Fruit fly (Drosophila melanogaster) whole organism, embryonic: ENCODE measurements around the gene pyd.

Source experiments
- Adf1 ChIP-seq: fragments of 200-800 bp; sonication (Bioruptor generic); IDR thresholded peaks from 2 replicates; pipeline ENCODE4 v1.3.6; 2022; ENCODE audit warnings: missing biosample characterization, missing genetic modification characterization
- Aef1 ChIP-seq: fragments of 200-800 bp; sonication (Bioruptor generic); IDR thresholded peaks from 3 replicates; pipeline ENCODE4 v1.3.6; 2022; ENCODE audit warnings: missing biosample characterization, missing genetic modification characterization
- Antp ChIP-seq: fragments of 200-800 bp; sonication (Bioruptor generic); optimal IDR thresholded peaks from 3 replicates; lab custom pipeline; 2016; ENCODE audit warnings: missing biosample characterization, missing genetic modification characterization
- CG10147 ChIP-seq: fragments of 200-800 bp; sonication (Bioruptor generic); optimal IDR thresholded peaks from 2 replicates; lab custom pipeline; 2019; ENCODE audit warnings: missing biosample characterization, mild to moderate bottlenecking, missing genetic modification characterization, moderate library complexity
- CG10366 ChIP-seq: fragments of 200-800 bp; sonication (Bioruptor generic); IDR thresholded peaks from 2 replicates; pipeline ENCODE4 v1.3.6; 2022; ENCODE audit warnings: missing biosample characterization, missing genetic modification characterization
- CG10654 ChIP-seq: fragments of 200-800 bp; sonication (Bioruptor generic); optimal IDR thresholded peaks from 2 replicates; lab custom pipeline; 2016; ENCODE audit warnings: missing biosample characterization, missing genetic modification characterization
- CG11085 ChIP-seq: fragments of 200-800 bp; sonication (Bioruptor generic); IDR thresholded peaks from 2 replicates; pipeline ENCODE4 v1.3.6; 2022; ENCODE audit warnings: missing biosample characterization, missing genetic modification characterization
- CG11504 ChIP-seq: fragments of 200-800 bp; sonication (Bioruptor generic); optimal IDR thresholded peaks from 3 replicates; lab custom pipeline; 2019; ENCODE audit warnings: missing biosample characterization, mild to moderate bottlenecking, missing genetic modification characterization, moderate library complexity
- CG11696 ChIP-seq: fragments of 200-800 bp; sonication (Bioruptor generic); IDR thresholded peaks from 2 replicates; pipeline ENCODE4 v1.3.6; 2022; ENCODE audit warnings: missing biosample characterization, missing genetic modification characterization
- CG12104 ChIP-seq: fragments of 200-800 bp; sonication (Bioruptor generic); optimal IDR thresholded peaks from 3 replicates; lab custom pipeline; 2016; ENCODE audit warnings: missing biosample characterization, missing genetic modification characterization
- CG12155 ChIP-seq: fragments of 200-800 bp; sonication (Bioruptor generic); optimal IDR thresholded peaks from 3 replicates; lab custom pipeline; 2016; ENCODE audit warnings: missing biosample characterization, missing genetic modification characterization
- CG13894 ChIP-seq: fragments of 200-800 bp; sonication (Bioruptor generic); optimal IDR thresholded peaks from 3 replicates; lab custom pipeline; 2018; ENCODE audit warnings: missing biosample characterization, mild to moderate bottlenecking, missing genetic modification characterization, moderate library complexity
- CG16815 ChIP-seq: fragments of 200-800 bp; sonication (Bioruptor generic); optimal IDR thresholded peaks from 3 replicates; lab custom pipeline; 2017; ENCODE audit warnings: missing biosample characterization, mild to moderate bottlenecking, missing genetic modification characterization
- CG17568 ChIP-seq: fragments of 200-800 bp; sonication (Bioruptor generic); optimal IDR thresholded peaks from 2 replicates; lab custom pipeline; 2018; ENCODE audit warnings: missing biosample characterization, mild to moderate bottlenecking, missing genetic modification characterization, moderate library complexity
- CG18262 ChIP-seq: fragments of 200-800 bp; optimal IDR thresholded peaks from 3 replicates; lab custom pipeline; 2019; ENCODE audit warnings: missing biosample characterization, mild to moderate bottlenecking, missing genetic modification characterization, moderate library complexity
- CG18619 ChIP-seq: fragments of 200-800 bp; sonication (Bioruptor generic); optimal IDR thresholded peaks from 3 replicates; lab custom pipeline; 2017; ENCODE audit warnings: missing biosample characterization, mild to moderate bottlenecking, missing genetic modification characterization
- CG2678 ChIP-seq: fragments of 200-800 bp; sonication (Bioruptor generic); optimal IDR thresholded peaks from 3 replicates; lab custom pipeline; 2019; ENCODE audit warnings: missing biosample characterization, mild to moderate bottlenecking, missing genetic modification characterization, moderate library complexity
- CG30403 ChIP-seq: fragments of 200-800 bp; sonication (Bioruptor generic); optimal IDR thresholded peaks from 3 replicates; lab custom pipeline; 2016; ENCODE audit warnings: missing biosample characterization, missing genetic modification characterization
- CG3281 ChIP-seq: fragments of 200-800 bp; sonication (Bioruptor generic); optimal IDR thresholded peaks from 3 replicates; lab custom pipeline; 2017; ENCODE audit warnings: missing biosample characterization, mild to moderate bottlenecking, missing genetic modification characterization
- CG3726 ChIP-seq: fragments of 200-800 bp; sonication (Bioruptor generic); IDR thresholded peaks from 3 replicates; pipeline ENCODE4, ENCODE4 v1.3.6; 2022; ENCODE audit warnings: missing biosample characterization, missing genetic modification characterization
- CG4707 ChIP-seq: fragments of 200-800 bp; sonication (Bioruptor generic); optimal IDR thresholded peaks from 2 replicates; lab custom pipeline; 2018; ENCODE audit warnings: missing biosample characterization, mild to moderate bottlenecking, missing genetic modification characterization, moderate library complexity
- CG7786 ChIP-seq: fragments of 200-800 bp; sonication (Bioruptor generic); optimal IDR thresholded peaks from 2 replicates; lab custom pipeline; 2016; ENCODE audit warnings: missing biosample characterization, missing genetic modification characterization
- CG7987 ChIP-seq: fragments of 200-800 bp; sonication (Bioruptor generic); optimal IDR thresholded peaks from 2 replicates; lab custom pipeline; 2018; ENCODE audit warnings: missing biosample characterization, mild to moderate bottlenecking, missing genetic modification characterization, moderate library complexity
- CG8089 ChIP-seq: fragments of 200-800 bp; sonication (Bioruptor generic); optimal IDR thresholded peaks from 3 replicates; lab custom pipeline; 2016; ENCODE audit warnings: missing biosample characterization, missing genetic modification characterization
- CrebB ChIP-seq: fragments of 200-800 bp; sonication (Bioruptor generic); optimal IDR thresholded peaks from 3 replicates; lab custom pipeline; 2018; ENCODE audit warnings: missing biosample characterization, mild to moderate bottlenecking, missing genetic modification characterization
- Doc3 ChIP-seq: fragments of 200-800 bp; sonication (Bioruptor generic); IDR thresholded peaks from 3 replicates; pipeline ENCODE4 v1.3.6; 2022; ENCODE audit warnings: missing biosample characterization, missing genetic modification characterization; ENCODE audit not compliant: partially characterized antibody
- Gug ChIP-seq: fragments of 200-800 bp; sonication (Bioruptor generic); IDR thresholded peaks from 4 replicates; pipeline ENCODE4 v1.3.6; 2022; ENCODE audit warnings: missing biosample characterization, missing genetic modification characterization
- Hr78 ChIP-seq, 2 experiments: fragments of 200-800 bp in 1 of 2; fragments of >200 bp in 1 of 2; sonication (Bioruptor generic) in 1 of 2; optimal IDR thresholded peaks; 2 replicates each; lab custom pipeline; 2017 to 2019; ENCODE audit warnings: missing biosample characterization in 2 of 2, missing genetic modification characterization in 2 of 2, mild to moderate bottlenecking in 1 of 2, moderate library complexity in 1 of 2
- MBD-R2 ChIP-seq: fragments of 200-800 bp; sonication (Bioruptor generic); IDR thresholded peaks from 2 replicates; pipeline ENCODE4 v1.3.6; 2022; ENCODE audit warnings: missing biosample characterization, missing genetic modification characterization
- NFAT ChIP-seq: fragments of 200-800 bp; sonication (Bioruptor generic); IDR thresholded peaks from 2 replicates; pipeline ENCODE4 v1.3.6; 2022; ENCODE audit warnings: missing biosample characterization, missing genetic modification characterization
- Poxn ChIP-seq: fragments of 200-800 bp; sonication (Bioruptor generic); IDR thresholded peaks from 2 replicates; pipeline ENCODE4 v1.3.6; 2022; ENCODE audit warnings: missing biosample characterization, missing genetic modification characterization
- Xrp1 ChIP-seq: fragments of 200-800 bp; sonication (Bioruptor generic); IDR thresholded peaks from 2 replicates; pipeline ENCODE4 v1.3.6; 2022; ENCODE audit warnings: missing biosample characterization, missing genetic modification characterization
- YL-1 ChIP-seq: fragments of 200-800 bp; sonication (Bioruptor generic); optimal IDR thresholded peaks from 3 replicates; lab custom pipeline; 2017; ENCODE audit warnings: missing biosample characterization, mild to moderate bottlenecking, missing genetic modification characterization
- ap ChIP-seq: fragments of 200-800 bp; sonication (Bioruptor generic); IDR thresholded peaks from 2 replicates; pipeline ENCODE4 v1.3.6; 2022; ENCODE audit warnings: missing biosample characterization, missing genetic modification characterization
- btn ChIP-seq: fragments of 200-800 bp; sonication (Bioruptor generic); optimal IDR thresholded peaks from 2 replicates; lab custom pipeline; 2016; ENCODE audit warnings: missing biosample characterization, missing genetic modification characterization
- cato ChIP-seq: fragments of 200-800 bp; sonication (Bioruptor generic); optimal IDR thresholded peaks from 2 replicates; lab custom pipeline; 2016; ENCODE audit warnings: missing biosample characterization, missing genetic modification characterization, borderline replicate concordance
- da ChIP-seq: fragments of 200-800 bp; sonication (Bioruptor generic); optimal IDR thresholded peaks from 2 replicates; lab custom pipeline; 2016; ENCODE audit warnings: missing biosample characterization, missing genetic modification characterization
- dan ChIP-seq: fragments of 200-800 bp; sonication (Bioruptor generic); IDR thresholded peaks from 2 replicates; pipeline ENCODE4 v1.3.6; 2022; ENCODE audit warnings: missing biosample characterization, missing genetic modification characterization
- dysf ChIP-seq: fragments of 200-800 bp; sonication (Bioruptor generic); IDR thresholded peaks from 3 replicates; pipeline ENCODE4 v1.3.6; 2022; ENCODE audit warnings: missing biosample characterization, missing genetic modification characterization
- gem ChIP-seq: fragments of 200-800 bp; sonication (Bioruptor generic); optimal IDR thresholded peaks from 2 replicates; lab custom pipeline; 2019; ENCODE audit warnings: missing biosample characterization, mild to moderate bottlenecking, missing genetic modification characterization, moderate library complexity
- grn ChIP-seq: fragments of 200-800 bp; sonication (Bioruptor generic); optimal IDR thresholded peaks from 3 replicates; lab custom pipeline; 2017; ENCODE audit warnings: missing biosample characterization, missing genetic modification characterization
- lov ChIP-seq, 2 experiments: fragments of 200-800 bp in 1 of 2; fragments of >200 bp in 1 of 2; sonication (Bioruptor generic) in 1 of 2; IDR thresholded peaks in 1 of 2; optimal IDR thresholded peaks in 1 of 2; 2 replicates in 1 of 2; 3 replicates in 1 of 2; pipeline versions ENCODE4 v1.3.6 to Lab custom; 2017 to 2022; ENCODE audit warnings: missing biosample characterization in 1 of 2, missing genetic modification characterization in 1 of 2
- nerfin-1 ChIP-seq: fragments of 200-800 bp; sonication (Bioruptor generic); optimal IDR thresholded peaks from 3 replicates; lab custom pipeline; 2019; ENCODE audit warnings: missing biosample characterization, mild to moderate bottlenecking, missing genetic modification characterization, moderate library complexity
- pnt ChIP-seq: fragments of 200-800 bp; sonication (Bioruptor generic); optimal IDR thresholded peaks from 3 replicates; lab custom pipeline; 2016; ENCODE audit warnings: missing biosample characterization, missing genetic modification characterization
- ranshi ChIP-seq: fragments of 200-800 bp; sonication (Bioruptor generic); IDR thresholded peaks from 2 replicates; pipeline ENCODE4 v1.3.6; 2022; ENCODE audit warnings: missing biosample characterization, missing genetic modification characterization
- schlank ChIP-seq: fragments of 200-800 bp; sonication (Bioruptor generic); optimal IDR thresholded peaks from 2 replicates; lab custom pipeline; 2018; ENCODE audit warnings: missing biosample characterization, mild to moderate bottlenecking, missing genetic modification characterization
- stc ChIP-seq: fragments of 200-800 bp; sonication (Bioruptor generic); IDR thresholded peaks from 2 replicates; pipeline ENCODE4 v1.3.6; 2022; ENCODE audit warnings: missing biosample characterization, missing genetic modification characterization
- unpg ChIP-seq: fragments of 200-800 bp; sonication (Bioruptor generic); optimal IDR thresholded peaks from 3 replicates; lab custom pipeline; 2018; ENCODE audit warnings: missing biosample characterization, mild to moderate bottlenecking, missing genetic modification characterization, moderate library complexity
- zen2 ChIP-seq: fragments of 200-800 bp; sonication (Bioruptor generic); IDR thresholded peaks from 3 replicates; pipeline ENCODE4 v1.3.6; 2022; ENCODE audit warnings: missing biosample characterization, missing genetic modification characterization; ENCODE audit not compliant: partially characterized antibody

The pyd gene

dm6 chr3R:8867325-8868104, 64.2 kb downstream of the pyd start (continued):
- peak; percentile 54 for TF ChIP-seq CG10147 (GFP tag; lab: Kevin White, UChicago)
- peak; percentile 47 for TF ChIP-seq CG3281 (GFP tag; lab: Kevin White, UChicago)
- no peak for TF ChIP-seq lov (optimal IDR thresholded peaks at IDR 0.05; lab: Kevin White, UChicago)
- no peak for TF ChIP-seq lov (GFP tag; IDR thresholded peaks at IDR 0.05; lab: Robert Waterston, UW)
- TF ChIP-seq CG11504: peak; percentile 82
- 0 out of 2 replicates have a peak, but pooled peaks have one; percentile 11 for TF ChIP-seq ap
- no peak for TF ChIP-seq CG17568
- TF ChIP-seq pnt (GFP tag; lab: Kevin White, UChicago): no peak
- TF ChIP-seq CG11085 (GFP tag; lab: Robert Waterston, UW): no peak
- no peak for TF ChIP-seq Antp (GFP tag; lab: Kevin White, UChicago)
- no peak for TF ChIP-seq schlank (tag; lab: Kevin White, UChicago)
- 0 out of 3 replicates have a peak, but pooled peaks have one; percentile 25 for TF ChIP-seq Aef1 (GFP tag; lab: Robert Waterston, UW)
- TF ChIP-seq stc (GFP tag; lab: Robert Waterston, UW): no peak
- TF ChIP-seq Hr78 (GFP tag; optimal IDR thresholded peaks at IDR 0.05; lab: Kevin White, UChicago): peak in 1 of 2 experiments; percentile 44
- TF ChIP-seq CG2678: peak; percentile 84
- TF ChIP-seq CG18262 (tag; lab: Kevin White, UChicago): peak; percentile 81
- no peak for TF ChIP-seq grn
- no peak for TF ChIP-seq Poxn (GFP tag; lab: Robert Waterston, UW)
- TF ChIP-seq CG13894 (tag; lab: Kevin White, UChicago): no peak
- peak; percentile 47; the same call in 1 of the 2 replicates for TF ChIP-seq Xrp1 (GFP tag; lab: Robert Waterston, UW)
- no peak for TF ChIP-seq CG11696 (GFP tag; lab: Robert Waterston, UW)
- no peak for TF ChIP-seq CG3726 (GFP tag; lab: Robert Waterston, UW)
- peak; percentile 22 for TF ChIP-seq CG12104
- TF ChIP-seq btn: no peak
- peak; percentile 72 for TF ChIP-seq unpg (GFP tag; lab: Kevin White, UChicago)
- no peak for TF ChIP-seq CG7987 (GFP tag; lab: Kevin White, UChicago)
- no peak; the same call in 3 of the 4 replicates for TF ChIP-seq Gug (GFP tag; lab: Robert Waterston, UW)
- peak; percentile 17; the same call in 1 of the 2 replicates for TF ChIP-seq CG10366 (GFP tag; lab: Robert Waterston, UW)
- TF ChIP-seq CrebB (tag; lab: Kevin White, UChicago): no peak
- TF ChIP-seq CG12155 (GFP tag; lab: Kevin White, UChicago): peak; percentile 4
- TF ChIP-seq CG4707: no peak
- no peak for TF ChIP-seq CG7786 (GFP tag; lab: Kevin White, UChicago)
- peak; percentile 65 for TF ChIP-seq nerfin-1 (tag; lab: Kevin White, UChicago)
- peak; percentile 29 for TF ChIP-seq CG16815 (GFP tag; lab: Kevin White, UChicago)
- TF ChIP-seq da (GFP tag; lab: Kevin White, UChicago): no peak
- TF ChIP-seq CG10654: no peak
- no peak for TF ChIP-seq CG8089
- no peak for TF ChIP-seq YL-1 (GFP tag; lab: Kevin White, UChicago)
- peak; percentile 57 for TF ChIP-seq dysf
- no peak for TF ChIP-seq cato (GFP tag; lab: Kevin White, UChicago)
- TF ChIP-seq Doc3 (GFP tag; lab: Robert Waterston, UW): no peak
- TF ChIP-seq Adf1 (GFP tag; lab: Robert Waterston, UW): no peak
- TF ChIP-seq CG18619 (GFP tag; lab: Kevin White, UChicago): peak; percentile 47
- no peak for TF ChIP-seq NFAT (GFP tag; lab: Robert Waterston, UW)
- TF ChIP-seq zen2 (GFP tag; lab: Robert Waterston, UW): no peak
- TF ChIP-seq CG30403 (GFP tag; lab: Kevin White, UChicago): peak; percentile 65
- TF ChIP-seq gem: peak; percentile 90
- no peak for TF ChIP-seq MBD-R2
- no peak for TF ChIP-seq dan (GFP tag; lab: Robert Waterston, UW)
- TF ChIP-seq ranshi (GFP tag; lab: Robert Waterston, UW): no peak; the same call in 1 of the 2 replicates
